Worm (Caenorhabditis elegans): ENCODE data around the gene rabx-5.

Gene rabx-5

ce11 chrIII:10634034-10634433 is 28.9 kb downstream of the rabx-5 start (continued):
- TF ChIP-seq mef-2 (tag; optimal IDR thresholded peaks at IDR 0.05) (peak; percentile 85), aha-1 (tag; optimal IDR thresholded peaks at IDR 0.05) (peak; percentile 91), zag-1 (tag; optimal IDR thresholded peaks at IDR 0.05) (no peak), ceh-88 (GFP tag; IDR thresholded peaks at IDR 0.05) (peak; percentile 52; the same call in 1 of the 2 replicates), dsc-1 (tag; optimal IDR thresholded peaks at IDR 0.05) (peak; percentile 79), nhr-76 (tag; optimal IDR thresholded peaks at IDR 0.05) (no peak), ceh-63 (GFP tag; optimal IDR thresholded peaks at IDR 0.05) (no peak), unc-62 (GFP tag; optimal IDR thresholded peaks at IDR 0.05) (no peak), lsy-2 (tag; optimal IDR thresholded peaks at IDR 0.05) (peak; percentile 84 to 85), irx-1 (tag; optimal IDR thresholded peaks at IDR 0.05) (peak; percentile 72), ceh-90 (tag; optimal IDR thresholded peaks at IDR 0.05) (no peak), snpc-4 (tag; optimal IDR thresholded peaks at IDR 0.05) (peak; percentile 77), lin-14 (GFP tag; optimal IDR thresholded peaks at IDR 0.05) (peak; percentile 98), ama-1 (optimal IDR thresholded peaks at IDR 0.05) (no peak), sox-4 (tag; optimal IDR thresholded peaks at IDR 0.05) (peak; percentile 57), nhr-84 (tag; optimal IDR thresholded peaks at IDR 0.05) (no peak), fkh-10 (GFP tag; optimal IDR thresholded peaks at IDR 0.05) (peak; percentile 75), ztf-11 (tag; optimal IDR thresholded peaks at IDR 0.05) (peak in 1 of 2 experiments; percentile 82), dpl-1 (GFP tag; optimal IDR thresholded peaks at IDR 0.05) (peak; percentile 51 to 70 (median 58)), egl-13 (tag; optimal IDR thresholded peaks at IDR 0.05) (peak; percentile 89), swsn-7 (tag; optimal IDR thresholded peaks at IDR 0.05) (peak; percentile 92), nhr-19 (GFP tag; conservative IDR thresholded peaks at IDR 0.05) (peak; percentile 83), pag-3 (tag; optimal IDR thresholded peaks at IDR 0.05; ENCODE audit: borderline replicate concordance, insufficient read depth) (no peak), pax-3 (tag; optimal IDR thresholded peaks at IDR 0.05) (peak; percentile 68), nhr-85 (tag) (peak; percentile 96), ztf-4 (tag; optimal IDR thresholded peaks at IDR 0.05) (peak; percentile 86), aly-2 (tag; optimal IDR thresholded peaks at IDR 0.05) (no peak), lin-13 (GFP tag; optimal IDR thresholded peaks at IDR 0.05) (peak; percentile 87), nhr-47 (tag; optimal IDR thresholded peaks at IDR 0.05) (peak; percentile 92), nhr-11 (tag; optimal IDR thresholded peaks at IDR 0.05) (peak; percentile 68), Y116A8C.19 (tag; optimal IDR thresholded peaks at IDR 0.05; ENCODE audit: borderline replicate concordance) (no peak), C34B4.2 (tag; optimal IDR thresholded peaks at IDR 0.05) (no peak)

- TF ChIP-seq snu-23 (GFP tag; optimal IDR thresholded peaks at IDR 0.05) (no peak), pag-3 (tag; optimal IDR thresholded peaks at IDR 0.05; ENCODE audit: borderline replicate concordance, insufficient read depth) (no peak), ceh-82 (tag; optimal IDR thresholded peaks at IDR 0.05) (peak in 1 of 3 experiments; percentile 2), nhr-85 (tag) (no peak), fkh-4 (tag; optimal IDR thresholded peaks at IDR 0.05; ENCODE audit: borderline replicate concordance) (no peak), fkh-10 (GFP tag; optimal IDR thresholded peaks at IDR 0.05) (no peak), efl-1 (optimal IDR thresholded peaks at IDR 0.05) (no peak), efl-1 (GFP tag; optimal IDR thresholded peaks at IDR 0.05 in 1 of 2) (peak in 1 of 2 experiments; percentile 53), ets-5 (GFP tag; IDR thresholded peaks at IDR 0.05) (no peak), lin-14 (GFP tag; optimal IDR thresholded peaks at IDR 0.05) (no peak), aly-2 (tag; optimal IDR thresholded peaks at IDR 0.05) (no peak), C16A3.4 (tag; optimal IDR thresholded peaks at IDR 0.05) (no peak), nhr-47 (tag; optimal IDR thresholded peaks at IDR 0.05) (no peak), rnt-1 (tag; optimal IDR thresholded peaks at IDR 0.05) (peak; percentile 51), efl-3 (GFP tag; optimal IDR thresholded peaks at IDR 0.05) (no peak), sup-37 (GFP tag; optimal IDR thresholded peaks at IDR 0.05) (no peak), zip-4 (GFP tag; optimal IDR thresholded peaks at IDR 0.05) (no peak), egl-13 (tag; optimal IDR thresholded peaks at IDR 0.05) (no peak), ztf-4 (tag; optimal IDR thresholded peaks at IDR 0.05) (no peak)
These were observed 29.4 kb downstream of the rabx-5 start for ce11 chrIII:10634576-10634975.
